Fruit fly (Drosophila melanogaster) whole organism, embryonic: ENCODE results near the gene CG18788.
A peak's percentile ranks its signal among the peaks of the same experiment; 100 is the strongest.

Experiments used
- B-H2 ChIP-seq: fragments of 200-800 bp; sonication (Bioruptor generic); optimal IDR thresholded peaks from 2 replicates; lab custom pipeline; 2018; ENCODE audit warnings: missing biosample characterization, mild to moderate bottlenecking, missing genetic modification characterization
- CG10431 ChIP-seq: fragments of 200-800 bp; sonication (Bioruptor generic); optimal IDR thresholded peaks from 3 replicates; lab custom pipeline; 2018; ENCODE audit warnings: missing biosample characterization, mild to moderate bottlenecking, missing genetic modification characterization
- CG10654 ChIP-seq: fragments of 200-800 bp; sonication (Bioruptor generic); optimal IDR thresholded peaks from 2 replicates; lab custom pipeline; 2016; ENCODE audit warnings: missing biosample characterization, missing genetic modification characterization
- CG12391 ChIP-seq: fragments of 200-800 bp; sonication (Bioruptor generic); optimal IDR thresholded peaks from 3 replicates; lab custom pipeline; 2018; ENCODE audit warnings: missing biosample characterization, mild to moderate bottlenecking, missing genetic modification characterization, moderate library complexity
- CG12769 ChIP-seq: fragments of 200-800 bp; sonication (Bioruptor generic); optimal IDR thresholded peaks from 2 replicates; lab custom pipeline; 2019; ENCODE audit warnings: missing biosample characterization, mild to moderate bottlenecking, missing genetic modification characterization, moderate library complexity
- CG13287 ChIP-seq: fragments of 200-800 bp; sonication (Bioruptor generic); IDR thresholded peaks from 2 replicates; pipeline ENCODE4 v1.3.6; 2022; ENCODE audit warnings: missing biosample characterization, missing genetic modification characterization; ENCODE audit not compliant: partially characterized antibody
- CG13624 ChIP-seq: fragments of 200-800 bp; sonication (Bioruptor generic); optimal IDR thresholded peaks from 2 replicates; lab custom pipeline; 2016; ENCODE audit warnings: missing biosample characterization, missing genetic modification characterization
- CG16779 ChIP-seq: fragments of 200-800 bp; sonication (Bioruptor generic); IDR thresholded peaks from 2 replicates; pipeline ENCODE4 v1.3.6; 2022; ENCODE audit warnings: missing biosample characterization, missing genetic modification characterization
- CG17385 ChIP-seq: fragments of 200-800 bp; sonication (Bioruptor generic); optimal IDR thresholded peaks from 3 replicates; lab custom pipeline; 2018; ENCODE audit warnings: missing biosample characterization, mild to moderate bottlenecking, missing genetic modification characterization
- CG17829 ChIP-seq: fragments of 200-800 bp; optimal IDR thresholded peaks from 2 replicates; lab custom pipeline; 2019; ENCODE audit warnings: missing biosample characterization, mild to moderate bottlenecking, missing genetic modification characterization, moderate library complexity
- CG1832 ChIP-seq: fragments of 200-800 bp; sonication (Bioruptor generic); optimal IDR thresholded peaks from 2 replicates; lab custom pipeline; 2017; ENCODE audit warnings: missing biosample characterization, mild to moderate bottlenecking, missing genetic modification characterization, inconsistent platforms
- CG2129 ChIP-seq: fragments of 200-800 bp; sonication (Bioruptor generic); IDR thresholded peaks from 2 replicates; pipeline ENCODE4 v1.3.6; 2022; ENCODE audit warnings: missing biosample characterization, missing genetic modification characterization; ENCODE audit not compliant: partially characterized antibody
- CG2678 ChIP-seq: fragments of 200-800 bp; sonication (Bioruptor generic); optimal IDR thresholded peaks from 3 replicates; lab custom pipeline; 2019; ENCODE audit warnings: missing biosample characterization, mild to moderate bottlenecking, missing genetic modification characterization, moderate library complexity
- CG31224 ChIP-seq: fragments of 200-800 bp; sonication (Bioruptor generic); IDR thresholded peaks from 2 replicates; pipeline ENCODE4 v1.3.6; 2022; ENCODE audit warnings: missing biosample characterization, missing genetic modification characterization
- CG4707 ChIP-seq: fragments of 200-800 bp; sonication (Bioruptor generic); optimal IDR thresholded peaks from 2 replicates; lab custom pipeline; 2018; ENCODE audit warnings: missing biosample characterization, mild to moderate bottlenecking, missing genetic modification characterization, moderate library complexity
- CG4820 ChIP-seq: fragments of 200-800 bp; sonication (Bioruptor generic); optimal IDR thresholded peaks from 3 replicates; lab custom pipeline; 2016; ENCODE audit warnings: missing biosample characterization, missing genetic modification characterization
- CG6765 ChIP-seq: fragments of 200-800 bp; sonication (Bioruptor generic); optimal IDR thresholded peaks from 3 replicates; lab custom pipeline; 2017; ENCODE audit warnings: missing biosample characterization, mild to moderate bottlenecking, missing genetic modification characterization
- CG7271 ChIP-seq: fragments of 200-800 bp; sonication (Bioruptor generic); optimal IDR thresholded peaks from 2 replicates; lab custom pipeline; 2018; ENCODE audit warnings: missing biosample characterization, mild to moderate bottlenecking, missing genetic modification characterization, moderate library complexity
- CG7786 ChIP-seq: fragments of 200-800 bp; sonication (Bioruptor generic); optimal IDR thresholded peaks from 2 replicates; lab custom pipeline; 2016; ENCODE audit warnings: missing biosample characterization, missing genetic modification characterization
- CG8388 ChIP-seq: fragments of 200-800 bp; sonication (Bioruptor generic); optimal IDR thresholded peaks from 2 replicates; lab custom pipeline; 2019; ENCODE audit warnings: missing biosample characterization, mild to moderate bottlenecking, missing genetic modification characterization, moderate library complexity
- CG8924 ChIP-seq: fragments of 200-800 bp; optimal IDR thresholded peaks from 3 replicates; lab custom pipeline; 2019; ENCODE audit warnings: missing biosample characterization, mild to moderate bottlenecking, missing genetic modification characterization, moderate library complexity
- D ChIP-seq, 2 experiments: fragments of 200-800 bp in 1 of 2; fragments of >200 bp in 1 of 2; sonication (Bioruptor generic) in 1 of 2; optimal IDR thresholded peaks; 2 replicates in 1 of 2; 3 replicates in 1 of 2; lab custom pipeline; 2017; ENCODE audit warnings: mild to moderate bottlenecking in 1 of 2, missing biosample characterization in 1 of 2, missing genetic modification characterization in 1 of 2, missing genetic modification reagents in 1 of 2
- Dip3 ChIP-seq: fragments of 200-800 bp; sonication (Bioruptor generic); optimal IDR thresholded peaks from 3 replicates; lab custom pipeline; 2016; ENCODE audit warnings: missing biosample characterization, missing genetic modification characterization
- HLH4C ChIP-seq: fragments of 200-800 bp; sonication (Bioruptor generic); IDR thresholded peaks from 3 replicates; pipeline ENCODE4 v1.3.6; 2022; ENCODE audit warnings: missing biosample characterization, missing genetic modification characterization; ENCODE audit not compliant: partially characterized antibody
- Hmr ChIP-seq: fragments of 200-800 bp; sonication (Bioruptor generic); optimal IDR thresholded peaks from 3 replicates; lab custom pipeline; 2017; ENCODE audit warnings: mild to moderate bottlenecking, missing biosample characterization, missing genetic modification reagents, missing genetic modification characterization
- Med ChIP-seq: fragments of 200-800 bp; sonication (Bioruptor generic); peaks from one replicate; lab custom pipeline; 2016; ENCODE audit warnings: missing biosample characterization, missing genetic modification characterization, mild to moderate bottlenecking, inconsistent platforms, moderate library complexity
- YL-1 ChIP-seq: fragments of 200-800 bp; sonication (Bioruptor generic); optimal IDR thresholded peaks from 3 replicates; lab custom pipeline; 2017; ENCODE audit warnings: missing biosample characterization, mild to moderate bottlenecking, missing genetic modification characterization
- bbx ChIP-seq: fragments of 200-800 bp; sonication (Bioruptor generic); IDR thresholded peaks from 2 replicates; pipeline ENCODE4 v1.3.6; 2022; ENCODE audit warnings: missing biosample characterization, missing genetic modification characterization; ENCODE audit not compliant: partially characterized antibody
- cas ChIP-seq: fragments of 200-800 bp; sonication (Bioruptor generic); IDR thresholded peaks from 2 replicates; pipeline ENCODE4 v1.3.6; 2022; ENCODE audit warnings: missing biosample characterization, missing genetic modification characterization
- caup ChIP-seq: fragments of 200-800 bp; sonication (Bioruptor generic); optimal IDR thresholded peaks from 3 replicates; lab custom pipeline; 2017; ENCODE audit warnings: missing biosample characterization, mild to moderate bottlenecking, missing genetic modification characterization, moderate library complexity; ENCODE audit not compliant: severe bottlenecking
- cg ChIP-seq: fragments of 200-800 bp; sonication (Bioruptor generic); optimal IDR thresholded peaks from 3 replicates; lab custom pipeline; 2019; ENCODE audit warnings: missing biosample characterization, mild to moderate bottlenecking, missing genetic modification characterization, moderate library complexity
- chn ChIP-seq: fragments of 200-800 bp; sonication (Bioruptor generic); optimal IDR thresholded peaks from 2 replicates; lab custom pipeline; 2016; ENCODE audit warnings: missing biosample characterization, missing genetic modification characterization
- corto ChIP-seq: fragments of 200-800 bp; sonication (Bioruptor generic); optimal IDR thresholded peaks from 2 replicates; lab custom pipeline; 2016; ENCODE audit warnings: missing biosample characterization, mild to moderate bottlenecking, missing genetic modification characterization, moderate library complexity
- cwo ChIP-seq: fragments of 200-800 bp; sonication (Bioruptor generic); optimal IDR thresholded peaks from 3 replicates; lab custom pipeline; 2017; ENCODE audit warnings: missing biosample characterization, missing genetic modification characterization, mild to moderate bottlenecking, moderate library complexity, missing genetic modification reagents
- danr ChIP-seq: fragments of 200-800 bp; sonication (Bioruptor generic); IDR thresholded peaks from 2 replicates; pipeline ENCODE4 v1.3.6; 2022; ENCODE audit warnings: missing biosample characterization, missing genetic modification characterization
- dpn ChIP-seq, 2 experiments: fragments of 200-800 bp; sonication (Bioruptor generic); optimal IDR thresholded peaks; 3 replicates each; lab custom pipeline; 2016; ENCODE audit warnings: missing biosample characterization in 2 of 2, missing genetic modification characterization in 2 of 2
- ewg ChIP-seq: fragments of 200-800 bp; sonication (Bioruptor generic); optimal IDR thresholded peaks from 3 replicates; lab custom pipeline; 2017; ENCODE audit warnings: mild to moderate bottlenecking, missing biosample characterization, missing genetic modification reagents, missing genetic modification characterization
- fru ChIP-seq: fragments of >200 bp; optimal IDR thresholded peaks from 2 replicates; lab custom pipeline; 2017
- gem ChIP-seq: fragments of 200-800 bp; sonication (Bioruptor generic); optimal IDR thresholded peaks from 2 replicates; lab custom pipeline; 2019; ENCODE audit warnings: missing biosample characterization, mild to moderate bottlenecking, missing genetic modification characterization, moderate library complexity
- kay ChIP-seq: fragments of 200-800 bp; sonication (Bioruptor generic); optimal IDR thresholded peaks from 2 replicates; lab custom pipeline; 2016; ENCODE audit warnings: missing biosample characterization, missing genetic modification characterization
- oc ChIP-seq: fragments of 200-800 bp; sonication (Bioruptor generic); optimal IDR thresholded peaks from 2 replicates; lab custom pipeline; 2018; ENCODE audit warnings: missing biosample characterization, mild to moderate bottlenecking, missing genetic modification characterization, moderate library complexity
- pros ChIP-seq: fragments of 200-800 bp; sonication (Bioruptor generic); optimal IDR thresholded peaks from 3 replicates; lab custom pipeline; 2019; ENCODE audit warnings: missing biosample characterization, mild to moderate bottlenecking, missing genetic modification characterization, moderate library complexity
- psq ChIP-seq: fragments of 200-800 bp; sonication (Bioruptor generic); optimal IDR thresholded peaks from 2 replicates; lab custom pipeline; 2017; ENCODE audit warnings: missing biosample characterization, missing genetic modification characterization
- salm ChIP-seq: fragments of 200-800 bp; sonication (Bioruptor generic); optimal IDR thresholded peaks from 2 replicates; lab custom pipeline; 2018; ENCODE audit warnings: missing biosample characterization, mild to moderate bottlenecking, missing genetic modification characterization
- tx ChIP-seq: fragments of 200-800 bp; sonication (Bioruptor generic); optimal IDR thresholded peaks from 2 replicates; lab custom pipeline; 2016; ENCODE audit warnings: missing biosample characterization, missing genetic modification characterization
- wdn ChIP-seq: fragments of 200-800 bp; sonication (Bioruptor generic); IDR thresholded peaks from 2 replicates; pipeline ENCODE4 v1.3.6; 2022; ENCODE audit warnings: missing biosample characterization, missing genetic modification characterization
- wek ChIP-seq: fragments of 200-800 bp; sonication (Bioruptor generic); optimal IDR thresholded peaks from 3 replicates; lab custom pipeline; 2018; ENCODE audit warnings: missing biosample characterization, mild to moderate bottlenecking, missing genetic modification characterization, moderate library complexity
- z ChIP-seq: fragments of 200-800 bp; sonication (Bioruptor generic); IDR thresholded peaks from 3 replicates; pipeline ENCODE4 v1.3.6; 2022; ENCODE audit warnings: missing biosample characterization, missing genetic modification characterization

Gene CG18788

dm6 chr2L:12010100-12010876 lies 23.7 kb upstream of the CG18788 start (continued):
- TF ChIP-seq CG17829 (tag; lab: Kevin White, UChicago) (no peak), pros (GFP tag; lab: Kevin White, UChicago) (peak; percentile 99), wdn (GFP tag; lab: Robert Waterston, UW) (no peak), chn (GFP tag; lab: Kevin White, UChicago) (peak; percentile 80), B-H2 (peak; percentile 60), CG1832 (GFP tag; lab: Kevin White, UChicago) (peak; percentile 90), CG2678 (no peak), Med (peak; percentile 94), z (GFP tag; lab: Robert Waterston, UW) (no peak), CG7786 (GFP tag; lab: Kevin White, UChicago) (no peak), CG8388 (GFP tag; lab: Kevin White, UChicago) (peak; percentile 16), CG12769 (peak; percentile 97), CG7271 (no peak), wek (GFP tag; lab: Kevin White, UChicago) (peak; percentile 43), psq (GFP tag; lab: Kevin White, UChicago) (no peak), bbx (GFP tag; lab: Robert Waterston, UW) (no peak), CG16779 (GFP tag; lab: Robert Waterston, UW) (no peak), Dip3 (no peak), kay (GFP tag; lab: Kevin White, UChicago) (peak; percentile 20), gem (no peak), fru (lab: Kevin White, UChicago) (no peak), Hmr (peak; percentile 84), corto (GFP tag; lab: Kevin White, UChicago) (no peak), CG10431 (peak; percentile 19), CG10654 (GFP tag; lab: Kevin White, UChicago) (no peak), cg (GFP tag; lab: Kevin White, UChicago) (peak; percentile 91), CG31224 (GFP tag; lab: Robert Waterston, UW) (no peak), HLH4C (no peak), CG13287 (no peak), tx (GFP tag; lab: Kevin White, UChicago) (no peak), D (optimal IDR thresholded peaks at IDR 0.05; lab: Kevin White, UChicago) (peak; percentile 91), D (GFP tag; optimal IDR thresholded peaks at IDR 0.05; lab: Kevin White, UChicago) (peak; percentile 8), YL-1 (GFP tag; lab: Kevin White, UChicago) (no peak), CG12391 (peak; percentile 0), CG4707 (GFP tag; lab: Kevin White, UChicago) (peak; percentile 91), danr (GFP tag; lab: Robert Waterston, UW) (no peak), CG17385 (GFP tag; lab: Kevin White, UChicago) (peak; percentile 96), ewg (GFP tag; lab: Kevin White, UChicago) (peak; percentile 7), CG8924 (tag; lab: Kevin White, UChicago) (peak; percentile 67), dpn (GFP tag; optimal IDR thresholded peaks at IDR 0.05; lab: Kevin White, UChicago) (no peak), CG2129 (GFP tag; lab: Robert Waterston, UW) (no peak), CG6765 (GFP tag; lab: Kevin White, UChicago) (no peak), cas (GFP tag; lab: Robert Waterston, UW) (no peak), cwo (GFP tag; lab: Kevin White, UChicago) (peak; percentile 84), salm (tag; lab: Kevin White, UChicago) (peak; percentile 12), oc (tag; lab: Kevin White, UChicago) (peak; percentile 99), CG13624 (GFP tag; lab: Kevin White, UChicago) (peak; percentile 41), CG4820 (GFP tag; lab: Kevin White, UChicago) (no peak), caup (GFP tag; lab: Kevin White, UChicago) (peak; percentile 6)
